Worm (Caenorhabditis elegans): ENCODE results near the gene Y56A3A.41.

Gene Y56A3A.41

ce11 chrIII:11892939-11893338, at the start of gene Y56A3A.41:
Y56A3A.41 (minus strand) TSS chrIII:11893039.
- no peak for TF ChIP-seq unc-62 (GFP tag; optimal IDR thresholded peaks at IDR 0.05)

ce11 chrIII:11938525-11938924, 45.7 kb upstream of the Y56A3A.41 start:
- no peak for TF ChIP-seq unc-62 (GFP tag; optimal IDR thresholded peaks at IDR 0.05)

ce11 chrIII:11937911-11938310, 45.1 kb upstream of the Y56A3A.41 start:
- TF ChIP-seq unc-62 (GFP tag; optimal IDR thresholded peaks at IDR 0.05), result no peak

- TF ChIP-seq unc-62 (GFP tag; optimal IDR thresholded peaks at IDR 0.05), result no peak
Observed at ce11 chrIII:11936668-11937276, 43.9 kb upstream of the Y56A3A.41 start.

- TF ChIP-seq unc-62 (GFP tag; optimal IDR thresholded peaks at IDR 0.05), result no peak
Observed at ce11 chrIII:11935948-11936280, 43.1 kb upstream of the Y56A3A.41 start.

ce11 chrIII:11935032-11935947, 42.5 kb upstream of the Y56A3A.41 start:
- TF ChIP-seq unc-62 (GFP tag; optimal IDR thresholded peaks at IDR 0.05), result no peak

- no peak for TF ChIP-seq unc-62 (GFP tag; optimal IDR thresholded peaks at IDR 0.05)
Observed at ce11 chrIII:11933539-11933938, 40.7 kb upstream of the Y56A3A.41 start, which contains the start of gene dolk-1. dolk-1 (minus strand) TSS chrIII:11933639.

- TF ChIP-seq unc-62 (GFP tag; optimal IDR thresholded peaks at IDR 0.05), result no peak
Observed at ce11 chrIII:11931960-11932359, 39.1 kb upstream of the Y56A3A.41 start.

ce11 chrIII:11930899-11931298, 38.1 kb upstream of the Y56A3A.41 start:
- TF ChIP-seq unc-62 (GFP tag; optimal IDR thresholded peaks at IDR 0.05), result no peak

- TF ChIP-seq unc-62 (GFP tag; optimal IDR thresholded peaks at IDR 0.05), result no peak
Observed at ce11 chrIII:11923586-11923985, 30.7 kb upstream of the Y56A3A.41 start, which contains the start of gene nft-1. nft-1 (plus strand) TSS chrIII:11923886.

- TF ChIP-seq unc-62 (GFP tag; optimal IDR thresholded peaks at IDR 0.05), result no peak
Observed at ce11 chrIII:11921658-11922098, 28.8 kb upstream of the Y56A3A.41 start, which contains the start of gene Y56A3A.22. Y56A3A.22 (plus strand) TSS chrIII:11921692.

- no peak for TF ChIP-seq unc-62 (GFP tag; optimal IDR thresholded peaks at IDR 0.05)
Observed at ce11 chrIII:11920187-11920785, 27.4 kb upstream of the Y56A3A.41 start, which contains the start of the genes ccf-1 and trap-4. ccf-1 (minus strand) TSS chrIII:11920237. trap-4 (plus strand) TSS chrIII:11920735.

- TF ChIP-seq unc-62 (GFP tag; optimal IDR thresholded peaks at IDR 0.05), result no peak
Observed at ce11 chrIII:11918247-11918769, 25.5 kb upstream of the Y56A3A.41 start, which contains the start of gene znf-593. znf-593 (minus strand) TSS chrIII:11918719.

- no peak for TF ChIP-seq unc-62 (GFP tag; optimal IDR thresholded peaks at IDR 0.05)
Observed at ce11 chrIII:11917525-11917924, 24.7 kb upstream of the Y56A3A.41 start.

ce11 chrIII:11917090-11917489, 24.3 kb upstream of the Y56A3A.41 start:
- no peak for TF ChIP-seq unc-62 (GFP tag; optimal IDR thresholded peaks at IDR 0.05)

ce11 chrIII:11916260-11916659, 23.4 kb upstream of the Y56A3A.41 start:
- TF ChIP-seq unc-62 (GFP tag; optimal IDR thresholded peaks at IDR 0.05), result no peak

Measured in whole organism, dauer.